Fruit fly (Drosophila melanogaster) whole organism, embryonic: Measurements from ENCODE around the gene ND-MNLL.
A peak's percentile ranks its signal among the peaks of the same experiment; 100 is the strongest.

ENCODE experiments used
- Ada2b ChIP-seq: fragments of 200-800 bp; sonication (Bioruptor generic); IDR thresholded peaks from 2 replicates; pipeline ENCODE4 v1.3.6; 2022; ENCODE audit warnings: missing biosample characterization, missing genetic modification characterization
- Adf1 ChIP-seq: fragments of 200-800 bp; sonication (Bioruptor generic); IDR thresholded peaks from 2 replicates; pipeline ENCODE4 v1.3.6; 2022; ENCODE audit warnings: missing biosample characterization, missing genetic modification characterization
- CG10654 ChIP-seq: fragments of 200-800 bp; sonication (Bioruptor generic); optimal IDR thresholded peaks from 2 replicates; lab custom pipeline; 2016; ENCODE audit warnings: missing biosample characterization, missing genetic modification characterization
- CG11560 ChIP-seq: fragments of 200-800 bp; sonication (Bioruptor generic); IDR thresholded peaks from 3 replicates; pipeline ENCODE4 v1.3.6; 2022; ENCODE audit warnings: missing biosample characterization, missing genetic modification characterization
- CG11723 ChIP-seq: fragments of 200-800 bp; sonication (Bioruptor generic); optimal IDR thresholded peaks from 2 replicates; lab custom pipeline; 2017; ENCODE audit warnings: missing biosample characterization, mild to moderate bottlenecking, missing genetic modification characterization
- CG14014 ChIP-seq: fragments of 200-800 bp; sonication (Bioruptor generic); IDR thresholded peaks from 2 replicates; pipeline ENCODE4 v1.3.6; 2022; ENCODE audit warnings: missing biosample characterization, missing genetic modification characterization
- CG15601 ChIP-seq: fragments of 200-800 bp; sonication (Bioruptor generic); optimal IDR thresholded peaks from 3 replicates; lab custom pipeline; 2019; ENCODE audit warnings: missing biosample characterization, mild to moderate bottlenecking, missing genetic modification characterization, moderate library complexity
- CG17612 ChIP-seq: fragments of 200-800 bp; sonication (Bioruptor generic); IDR thresholded peaks from 2 replicates; pipeline ENCODE4 v1.3.6; 2022; ENCODE audit warnings: missing biosample characterization, missing genetic modification characterization
- CG2120 ChIP-seq: fragments of 200-800 bp; sonication (Bioruptor generic); optimal IDR thresholded peaks from 3 replicates; lab custom pipeline; 2016; ENCODE audit warnings: missing biosample characterization, missing genetic modification characterization
- CG2889 ChIP-seq: fragments of 200-800 bp; sonication (Bioruptor generic); IDR thresholded peaks from 3 replicates; pipeline ENCODE4 v1.3.6; 2022; ENCODE audit warnings: missing biosample characterization, missing genetic modification characterization
- CG4328 ChIP-seq: fragments of 200-800 bp; sonication (Bioruptor generic); optimal IDR thresholded peaks from 3 replicates; lab custom pipeline; 2017; ENCODE audit warnings: missing biosample characterization, missing genetic modification reagents, missing genetic modification characterization
- CG4360 ChIP-seq: fragments of 200-800 bp; sonication (Bioruptor generic); IDR thresholded peaks from 2 replicates; pipeline ENCODE4 v1.3.6; 2022; ENCODE audit warnings: missing biosample characterization, missing genetic modification characterization
- CG4707 ChIP-seq: fragments of 200-800 bp; sonication (Bioruptor generic); optimal IDR thresholded peaks from 2 replicates; lab custom pipeline; 2018; ENCODE audit warnings: missing biosample characterization, mild to moderate bottlenecking, missing genetic modification characterization, moderate library complexity
- CG6689 ChIP-seq: fragments of 200-800 bp; sonication (Bioruptor generic); IDR thresholded peaks from 2 replicates; pipeline ENCODE4 v1.3.6; 2022; ENCODE audit warnings: missing biosample characterization, missing genetic modification characterization
- CG6813 ChIP-seq: fragments of 200-800 bp; sonication (Bioruptor generic); optimal IDR thresholded peaks from 2 replicates; lab custom pipeline; 2017; ENCODE audit warnings: missing biosample characterization, missing genetic modification characterization, mild to moderate bottlenecking, moderate library complexity, missing genetic modification reagents
- CG7928 ChIP-seq: fragments of 200-800 bp; sonication (Bioruptor generic); optimal IDR thresholded peaks from 2 replicates; lab custom pipeline; 2017; ENCODE audit warnings: missing biosample characterization, mild to moderate bottlenecking, missing genetic modification characterization
- CG8924 ChIP-seq: fragments of 200-800 bp; optimal IDR thresholded peaks from 3 replicates; lab custom pipeline; 2019; ENCODE audit warnings: missing biosample characterization, mild to moderate bottlenecking, missing genetic modification characterization, moderate library complexity
- D ChIP-seq, 2 experiments: fragments of 200-800 bp in 1 of 2; fragments of >200 bp in 1 of 2; sonication (Bioruptor generic) in 1 of 2; optimal IDR thresholded peaks; 2 replicates in 1 of 2; 3 replicates in 1 of 2; lab custom pipeline; 2017; ENCODE audit warnings: mild to moderate bottlenecking in 1 of 2, missing biosample characterization in 1 of 2, missing genetic modification characterization in 1 of 2, missing genetic modification reagents in 1 of 2
- Dbx ChIP-seq: fragments of 200-800 bp; sonication (Bioruptor generic); IDR thresholded peaks from 3 replicates; pipeline ENCODE4 v1.3.6; 2022; ENCODE audit warnings: missing biosample characterization, missing genetic modification characterization
- Dp ChIP-seq: fragments of 200-800 bp; sonication (Bioruptor generic); optimal IDR thresholded peaks from 2 replicates; lab custom pipeline; 2018; ENCODE audit warnings: missing biosample characterization, mild to moderate bottlenecking, missing genetic modification characterization, moderate library complexity
- Dref ChIP-seq: fragments of 200-800 bp; sonication (Bioruptor generic); IDR thresholded peaks from 2 replicates; pipeline ENCODE4 v1.3.6; 2022; ENCODE audit warnings: missing biosample characterization, missing genetic modification characterization
- Drgx ChIP-seq: fragments of 200-800 bp; sonication (Bioruptor generic); IDR thresholded peaks from 2 replicates; pipeline ENCODE4 v1.3.6; 2022; ENCODE audit warnings: missing biosample characterization, missing genetic modification characterization
- Lpt ChIP-seq: fragments of >200 bp; optimal IDR thresholded peaks from 2 replicates; lab custom pipeline; 2018; ENCODE audit warnings: missing biosample characterization, missing genetic modification characterization
- Mrtf ChIP-seq: fragments of 200-800 bp; sonication (Bioruptor generic); IDR thresholded peaks from 3 replicates; pipeline ENCODE4 v1.3.6; 2022; ENCODE audit warnings: missing biosample characterization, missing genetic modification characterization
- Oli ChIP-seq: fragments of 200-800 bp; sonication (Bioruptor generic); optimal IDR thresholded peaks from 2 replicates; lab custom pipeline; 2018; ENCODE audit warnings: missing biosample characterization, mild to moderate bottlenecking, missing genetic modification characterization, moderate library complexity
- Six4 ChIP-seq: fragments of 200-800 bp; sonication (Bioruptor generic); optimal IDR thresholded peaks from 2 replicates; lab custom pipeline; 2016; ENCODE audit warnings: missing biosample characterization, missing genetic modification characterization
- Xbp1 ChIP-seq: fragments of 200-800 bp; sonication (Bioruptor generic); optimal IDR thresholded peaks from 3 replicates; lab custom pipeline; 2016; ENCODE audit warnings: missing biosample characterization, mild to moderate bottlenecking, missing genetic modification characterization
- bab2 ChIP-seq: fragments of 200-800 bp; sonication (Bioruptor generic); optimal IDR thresholded peaks from 2 replicates; lab custom pipeline; 2016; ENCODE audit warnings: missing biosample characterization, missing genetic modification characterization
- chinmo ChIP-seq: fragments of 200-800 bp; sonication (Bioruptor generic); IDR thresholded peaks from 4 replicates; pipeline ENCODE4 v1.3.6; 2022; ENCODE audit warnings: missing biosample characterization, missing genetic modification characterization; ENCODE audit not compliant: partially characterized antibody
- ci ChIP-seq: fragments of 200-800 bp; sonication (Bioruptor generic); IDR thresholded peaks from 3 replicates; pipeline ENCODE4 v1.3.6; 2022; ENCODE audit warnings: missing biosample characterization, missing genetic modification characterization
- dati ChIP-seq: fragments of 200-800 bp; sonication (Bioruptor generic); IDR thresholded peaks from 2 replicates; pipeline ENCODE4 v1.3.6; 2022; ENCODE audit warnings: missing biosample characterization, missing genetic modification characterization
- emc ChIP-seq: fragments of 200-800 bp; sonication (Bioruptor generic); optimal IDR thresholded peaks from 2 replicates; lab custom pipeline; 2016; ENCODE audit warnings: missing biosample characterization, missing genetic modification characterization
- en ChIP-seq: fragments of 200-800 bp; sonication (Bioruptor generic); optimal IDR thresholded peaks from 2 replicates; lab custom pipeline; 2016; ENCODE audit warnings: missing biosample characterization, missing genetic modification characterization
- ewg ChIP-seq: fragments of 200-800 bp; sonication (Bioruptor generic); optimal IDR thresholded peaks from 3 replicates; lab custom pipeline; 2017; ENCODE audit warnings: mild to moderate bottlenecking, missing biosample characterization, missing genetic modification reagents, missing genetic modification characterization
- fd64A ChIP-seq: fragments of 200-800 bp; sonication (Bioruptor generic); optimal IDR thresholded peaks from 3 replicates; lab custom pipeline; 2018; ENCODE audit warnings: missing biosample characterization, mild to moderate bottlenecking, missing genetic modification characterization
- fu2 ChIP-seq: fragments of 200-800 bp; sonication (Bioruptor generic); optimal IDR thresholded peaks from 2 replicates; lab custom pipeline; 2016; ENCODE audit warnings: missing biosample characterization, missing genetic modification characterization
- gcm ChIP-seq: fragments of 200-800 bp; sonication (Bioruptor generic); optimal IDR thresholded peaks from 2 replicates; lab custom pipeline; 2019; ENCODE audit warnings: missing biosample characterization, mild to moderate bottlenecking, missing genetic modification characterization, moderate library complexity
- gem ChIP-seq: fragments of 200-800 bp; sonication (Bioruptor generic); optimal IDR thresholded peaks from 2 replicates; lab custom pipeline; 2019; ENCODE audit warnings: missing biosample characterization, mild to moderate bottlenecking, missing genetic modification characterization, moderate library complexity
- insv ChIP-seq, 2 experiments: fragments of 200-800 bp; sonication (Bioruptor generic); optimal IDR thresholded peaks; 3 replicates each; lab custom pipeline; 2016 to 2018; ENCODE audit warnings: missing biosample characterization in 2 of 2, missing genetic modification characterization in 2 of 2
- lov ChIP-seq, 2 experiments: fragments of 200-800 bp in 1 of 2; fragments of >200 bp in 1 of 2; sonication (Bioruptor generic) in 1 of 2; IDR thresholded peaks in 1 of 2; optimal IDR thresholded peaks in 1 of 2; 2 replicates in 1 of 2; 3 replicates in 1 of 2; pipeline versions ENCODE4 v1.3.6 to Lab custom; 2017 to 2022; ENCODE audit warnings: missing biosample characterization in 1 of 2, missing genetic modification characterization in 1 of 2
- nerfin-1 ChIP-seq: fragments of 200-800 bp; sonication (Bioruptor generic); optimal IDR thresholded peaks from 3 replicates; lab custom pipeline; 2019; ENCODE audit warnings: missing biosample characterization, mild to moderate bottlenecking, missing genetic modification characterization, moderate library complexity
- nmo ChIP-seq: fragments of 200-800 bp; sonication (Bioruptor generic); optimal IDR thresholded peaks from 2 replicates; lab custom pipeline; 2018; ENCODE audit warnings: missing biosample characterization, mild to moderate bottlenecking, missing genetic modification characterization, moderate library complexity
- sna ChIP-seq: fragments of 200-800 bp; sonication (Bioruptor generic); IDR thresholded peaks from 2 replicates; pipeline ENCODE4 v1.3.6; 2022; ENCODE audit warnings: missing biosample characterization, missing genetic modification characterization; ENCODE audit not compliant: partially characterized antibody
- tup ChIP-seq: fragments of 200-800 bp; sonication (Bioruptor generic); optimal IDR thresholded peaks from 2 replicates; lab custom pipeline; 2016; ENCODE audit warnings: missing biosample characterization, mild to moderate bottlenecking, missing genetic modification characterization, moderate library complexity
- usp ChIP-seq: fragments of >200 bp; optimal IDR thresholded peaks from 2 replicates; lab custom pipeline; 2017; ENCODE audit warnings: missing biosample characterization, missing genetic modification characterization

ND-MNLL gene

dm6 chrX:7909482-7909881, 15.9 kb upstream of the ND-MNLL start (continued):
- TF ChIP-seq emc (GFP tag; lab: Kevin White, UChicago) (no peak), D (optimal IDR thresholded peaks at IDR 0.05; lab: Kevin White, UChicago) (no peak), D (GFP tag; optimal IDR thresholded peaks at IDR 0.05; lab: Kevin White, UChicago) (no peak), CG6813 (GFP tag; lab: Kevin White, UChicago) (no peak), CG6689 (no peak), usp (GFP tag; lab: Kevin White, UChicago) (no peak), CG14014 (GFP tag; lab: Robert Waterston, UW) (0 out of 2 replicates have a peak, but pooled peaks have one; percentile 14), insv (GFP tag; optimal IDR thresholded peaks at IDR 0.05; lab: Kevin White, UChicago) (no peak), CG4328 (no peak), CG8924 (tag; lab: Kevin White, UChicago) (no peak), en (GFP tag; lab: Kevin White, UChicago) (no peak), Mrtf (GFP tag; lab: Robert Waterston, UW) (no peak), tup (GFP tag; lab: Kevin White, UChicago) (no peak), fd64A (GFP tag; lab: Kevin White, UChicago) (no peak), CG7928 (no peak), CG2889 (GFP tag; lab: Robert Waterston, UW) (no peak), Six4 (GFP tag; lab: Kevin White, UChicago) (no peak), Drgx (no peak)

- TF ChIP-seq nmo (GFP tag; lab: Kevin White, UChicago) (no peak), Dref (GFP tag; lab: Robert Waterston, UW) (0 out of 2 replicates have a peak, but pooled peaks have one; percentile 1), Adf1 (GFP tag; lab: Robert Waterston, UW) (peak; percentile 5)
These were observed 15.4 kb upstream of the ND-MNLL start for dm6 chrX:7909069-7909389.

- TF ChIP-seq dati (GFP tag; lab: Robert Waterston, UW) (no peak), CG10654 (GFP tag; lab: Kevin White, UChicago) (peak; percentile 73), nerfin-1 (tag; lab: Kevin White, UChicago) (peak; percentile 86), ci (peak; percentile 94), nmo (GFP tag; lab: Kevin White, UChicago) (peak; percentile 93), CG17612 (GFP tag; lab: Robert Waterston, UW) (peak; percentile 80), gcm (GFP tag; lab: Kevin White, UChicago) (peak; percentile 93), CG4707 (GFP tag; lab: Kevin White, UChicago) (peak; percentile 62), Oli (tag; lab: Kevin White, UChicago) (peak; percentile 92), CG11560 (tag; lab: Robert Waterston, UW) (peak; percentile 79; the same call in 2 of the 3 replicates), Ada2b (GFP tag; lab: Robert Waterston, UW) (peak; percentile 89), gem (tag; lab: Kevin White, UChicago) (peak; percentile 94), chinmo (GFP tag; lab: Robert Waterston, UW) (0 out of 4 replicates have a peak, but pooled peaks have one; percentile 36), CG4360 (GFP tag; lab: Robert Waterston, UW) (peak; percentile 42), lov (optimal IDR thresholded peaks at IDR 0.05; lab: Kevin White, UChicago) (no peak), lov (GFP tag; IDR thresholded peaks at IDR 0.05; lab: Robert Waterston, UW) (0 out of 3 replicates have a peak, but pooled peaks have one; percentile 68), CG11723 (GFP tag; lab: Kevin White, UChicago) (peak; percentile 80), bab2 (GFP tag; lab: Kevin White, UChicago) (peak; percentile 82), Lpt (GFP tag; lab: Kevin White, UChicago) (no peak), CG2120 (GFP tag; lab: Kevin White, UChicago) (peak; percentile 96), sna (GFP tag; lab: Robert Waterston, UW) (peak; percentile 35; the same call in 1 of the 2 replicates), usp (GFP tag; lab: Kevin White, UChicago) (no peak), fu2 (GFP tag; lab: Kevin White, UChicago) (peak; percentile 89), Dp (GFP tag; lab: Kevin White, UChicago) (peak; percentile 55), ewg (GFP tag; lab: Kevin White, UChicago) (peak; percentile 89), Adf1 (GFP tag; lab: Robert Waterston, UW) (peak; percentile 83; the same call in 1 of the 2 replicates), Dbx (peak; percentile 90), CG15601 (tag; lab: Kevin White, UChicago) (peak; percentile 84), Xbp1 (GFP tag; lab: Kevin White, UChicago) (peak; percentile 90)
These were observed 14.9 kb upstream of the ND-MNLL start, which contains the start of the genes dpr14 and spidey for dm6 chrX:7908239-7909068. dpr14 (minus strand) TSS chrX:7908286. spidey (plus strand) TSS chrX:7908931.
